Worm (Caenorhabditis elegans) whole organism, young adult: ENCODE measurements around the gene elpc-4.
A peak's percentile ranks its signal among the peaks of the same experiment; 100 is the strongest.

Experiments
- B0019.2 ChIP-seq: fragments of 200-800 bp; sonication (Bioruptor generic); conservative IDR thresholded peaks from 2 replicates; pipeline ENCODE4 v1.3.6; 2022; ENCODE audit warnings: missing genetic modification reagents, missing genetic modification characterization, missing compliant biosample characterization
- C17E4.6 ChIP-seq: fragments of 200-800 bp; sonication (Bioruptor generic); IDR thresholded peaks from 2 replicates; pipeline ENCODE4 v1.3.6; 2022; ENCODE audit warnings: missing genetic modification reagents, missing genetic modification characterization, missing compliant biosample characterization
- D2030.7 ChIP-seq: fragments of 200-800 bp; sonication (Bioruptor generic); IDR thresholded peaks from 2 replicates; pipeline ENCODE4 v1.3.6; 2022; ENCODE audit warnings: missing genetic modification reagents, missing genetic modification characterization, missing compliant biosample characterization
- F49E8.2 ChIP-seq: sonication (generic microtip); optimal IDR thresholded peaks from 3 replicates; lab custom pipeline; 2017; ENCODE audit warnings: missing genetic modification characterization, mild to moderate bottlenecking, missing compliant biosample characterization, antibody characterized with exemption, moderate library complexity; ENCODE audit not compliant: insufficient read depth
- Y56A3A.18 ChIP-seq: fragments of 200-800 bp; sonication (Bioruptor generic); IDR thresholded peaks from 2 replicates; pipeline ENCODE4 v1.3.6; 2022; ENCODE audit warnings: missing genetic modification reagents, missing genetic modification characterization, missing compliant biosample characterization
- Y67H2A.10 ChIP-seq: fragments of 200-800 bp; sonication (Bioruptor generic); conservative IDR thresholded peaks from 2 replicates; pipeline ENCODE4 v1.3.6; 2022; ENCODE audit warnings: missing genetic modification reagents, missing genetic modification characterization, missing compliant biosample characterization
- Y79H2A.3 ChIP-seq: fragments of 200-800 bp; sonication (Bioruptor generic); conservative IDR thresholded peaks from 2 replicates; pipeline ENCODE4 v1.3.6; 2022; ENCODE audit warnings: missing genetic modification reagents, missing genetic modification characterization, missing compliant biosample characterization
- ZK185.1 ChIP-seq: sonication (generic microtip); optimal IDR thresholded peaks from 2 replicates; lab custom pipeline; 2016; ENCODE audit warnings: mild to moderate bottlenecking, missing genetic modification characterization, missing compliant biosample characterization; ENCODE audit not compliant: poor library complexity, severe bottlenecking
- attf-5 ChIP-seq: fragments of 200-800 bp; sonication (Bioruptor generic); optimal IDR thresholded peaks from 2 replicates; lab custom pipeline; 2018; ENCODE audit warnings: mild to moderate bottlenecking, missing genetic modification characterization, missing compliant biosample characterization
- cebp-1 ChIP-seq, 2 experiments: fragments of 200-800 bp in 1 of 2; sonication (Bioruptor generic) in 1 of 2; sonication (generic microtip) in 1 of 2; IDR thresholded peaks in 1 of 2; optimal IDR thresholded peaks in 1 of 2; 2 replicates each; pipeline versions ENCODE4 v1.3.6 to Lab custom; 2017 to 2022; ENCODE audit warnings: missing compliant biosample characterization in 2 of 2, missing genetic modification characterization in 2 of 2, mild to moderate bottlenecking in 1 of 2, missing genetic modification reagents in 1 of 2, moderate library complexity in 1 of 2
- ceh-100 ChIP-seq: fragments of 200-800 bp; sonication (Bioruptor generic); IDR thresholded peaks from 2 replicates; pipeline ENCODE4 v1.3.6; 2022; ENCODE audit warnings: missing genetic modification reagents, missing genetic modification characterization, missing compliant biosample characterization
- ceh-91 ChIP-seq: fragments of 200-800 bp; sonication (Bioruptor generic); IDR thresholded peaks from 2 replicates; pipeline ENCODE4 v1.3.6; 2022; ENCODE audit warnings: missing genetic modification reagents, missing genetic modification characterization, missing compliant biosample characterization
- die-1 ChIP-seq: sonication (generic microtip); optimal IDR thresholded peaks from 2 replicates; lab custom pipeline; 2016; ENCODE audit warnings: missing genotype, mild to moderate bottlenecking, missing genetic modification characterization, missing compliant biosample characterization
- dox-1 ChIP-seq: fragments of 200-800 bp; sonication (Bioruptor generic); IDR thresholded peaks from 2 replicates; pipeline ENCODE4 v1.3.6; 2022; ENCODE audit warnings: missing genetic modification reagents, missing genetic modification characterization, missing compliant biosample characterization
- him-1 ChIP-seq: sonication (generic microtip); optimal IDR thresholded peaks from 2 replicates; lab custom pipeline; 2016; ENCODE audit warnings: missing genotype, missing genetic modification reagents, missing genetic modification characterization, missing compliant biosample characterization
- hmg-1.2 ChIP-seq: fragments of 200-800 bp; sonication (Bioruptor generic); IDR thresholded peaks from 2 replicates; pipeline ENCODE4 v1.3.6; 2022; ENCODE audit warnings: missing genetic modification reagents, missing genetic modification characterization, missing compliant biosample characterization
- lin-54 ChIP-seq: fragments of 200-800 bp; sonication (Bioruptor generic); optimal IDR thresholded peaks from 2 replicates; lab custom pipeline; 2018; ENCODE audit warnings: mild to moderate bottlenecking, missing genetic modification characterization, missing compliant biosample characterization
- lsl-1 ChIP-seq: fragments of 200-800 bp; sonication (Bioruptor generic); optimal IDR thresholded peaks from 2 replicates; lab custom pipeline; 2018; ENCODE audit warnings: mild to moderate bottlenecking, missing genetic modification characterization, moderate library complexity, missing compliant biosample characterization
- madf-10 ChIP-seq: sonication (generic microtip); optimal IDR thresholded peaks from 2 replicates; lab custom pipeline; 2016; ENCODE audit warnings: mild to moderate bottlenecking, missing genetic modification characterization, missing compliant biosample characterization
- madf-6 ChIP-seq: fragments of 200-800 bp; sonication (Bioruptor generic); IDR thresholded peaks from 2 replicates; pipeline ENCODE4 v1.3.6; 2022; ENCODE audit warnings: missing genetic modification reagents, missing genetic modification characterization, missing compliant biosample characterization
- mel-28 ChIP-seq: sonication (generic microtip); optimal IDR thresholded peaks from 2 replicates; lab custom pipeline; 2016; ENCODE audit warnings: borderline replicate concordance, mild to moderate bottlenecking, missing genetic modification characterization, missing compliant biosample characterization
- mxl-1 ChIP-seq: sonication (generic microtip); optimal IDR thresholded peaks from 2 replicates; lab custom pipeline; 2016; ENCODE audit warnings: missing genetic modification characterization, missing compliant biosample characterization
- nfyb-1 ChIP-seq: fragments of 200-800 bp; sonication (Bioruptor generic); IDR thresholded peaks from 2 replicates; pipeline ENCODE4 v1.3.6; 2022; ENCODE audit warnings: missing genetic modification reagents, missing genetic modification characterization, missing compliant biosample characterization
- nhr-80 ChIP-seq: sonication (generic microtip); optimal IDR thresholded peaks from 2 replicates; lab custom pipeline; 2016; ENCODE audit warnings: missing genetic modification characterization, missing compliant biosample characterization
- pbrm-1 ChIP-seq: fragments of 200-800 bp; sonication (Bioruptor generic); IDR thresholded peaks from 2 replicates; pipeline ENCODE4 v1.3.6; 2022; ENCODE audit warnings: missing genetic modification reagents, missing genetic modification characterization, missing compliant biosample characterization
- rec-8 ChIP-seq, 2 experiments: sonication (generic microtip); optimal IDR thresholded peaks; 2 replicates each; lab custom pipeline; 2016; ENCODE audit warnings: mild to moderate bottlenecking in 2 of 2, missing genetic modification characterization in 2 of 2, missing genetic modification reagents in 2 of 2, missing genotype in 2 of 2, missing biosample characterization in 1 of 2, missing compliant biosample characterization in 1 of 2, moderate library complexity in 1 of 2
- snpc-4 ChIP-seq, 5 experiments: fragments of 150-350 bp in 1 of 5; sonication (generic microtip) in 4 of 5; optimal IDR thresholded peaks; 2 replicates each; lab custom pipeline; 2014 to 2018; ENCODE audit warnings: missing genetic modification characterization in 5 of 5, missing biosample characterization in 3 of 5, antibody characterized with exemption in 2 of 5, mild to moderate bottlenecking in 2 of 5, missing compliant biosample characterization in 2 of 5, missing genotype in 2 of 5, moderate library complexity in 2 of 5, missing genetic modification reagents in 1 of 5
- zfh-2 ChIP-seq: fragments of 200-800 bp; sonication (Bioruptor generic); conservative IDR thresholded peaks from 2 replicates; pipeline ENCODE4 v1.3.6; 2022; ENCODE audit warnings: missing genetic modification reagents, missing genetic modification characterization, missing compliant biosample characterization
- ztf-26 ChIP-seq: sonication (generic microtip); optimal IDR thresholded peaks from 2 replicates; lab custom pipeline; 2017; ENCODE audit warnings: missing genetic modification characterization, missing compliant biosample characterization
- ztf-6 ChIP-seq: fragments of 200-800 bp; sonication (Bioruptor generic); IDR thresholded peaks from 2 replicates; pipeline ENCODE4 v1.3.6; 2022; ENCODE audit warnings: missing genetic modification reagents, missing genetic modification characterization, missing compliant biosample characterization

Gene elpc-4

DNA sequence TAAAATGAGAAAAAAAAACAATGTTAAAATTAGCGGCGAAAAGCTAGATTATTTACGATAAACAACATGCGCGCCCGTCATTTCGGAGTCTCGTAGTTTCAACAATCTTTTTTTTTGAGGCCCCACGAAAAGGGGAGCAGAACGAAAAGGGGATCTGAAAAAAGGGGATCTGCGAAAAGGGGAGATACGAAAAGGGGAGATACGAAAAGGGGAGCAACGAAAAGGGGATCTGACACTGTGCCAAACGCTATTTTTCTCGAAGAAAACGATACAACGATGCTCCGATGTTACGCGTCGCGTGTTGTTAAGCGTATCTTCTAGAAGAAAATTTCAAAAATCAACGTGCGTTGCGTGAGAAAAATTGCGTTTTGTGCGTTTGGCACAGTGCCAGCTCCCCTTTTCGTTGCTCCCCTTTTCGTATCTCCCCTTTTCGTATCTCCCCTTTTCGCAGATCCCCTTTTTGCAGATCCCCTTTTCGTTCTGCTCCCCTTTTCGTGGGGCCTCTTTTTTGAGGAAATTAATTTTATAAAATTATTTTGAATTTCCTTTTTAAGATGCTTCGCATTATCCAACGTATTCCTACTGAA is 975 bp upstream of the elpc-4 start, which contains the start of gene C26B2.7 (continued):
- peak; percentile 53 for TF ChIP-seq F49E8.2 (tag; lab: Kevin White, UChicago)
- TF ChIP-seq D2030.7 (GFP tag; lab: Robert Waterston, UW), result peak; percentile 94
- peak; percentile 54 for TF ChIP-seq die-1
- peak; percentile 44; the same call in 1 of the 2 replicates for TF ChIP-seq ztf-6 (GFP tag; lab: Robert Waterston, UW)
- peak; percentile 80 for TF ChIP-seq B0019.2
- peak; percentile 99 for TF ChIP-seq ceh-100 (GFP tag; lab: Robert Waterston, UW)
- TF ChIP-seq attf-5 (GFP tag; lab: Kevin White, UChicago), result peak; percentile 78
- TF ChIP-seq ceh-91, result peak; percentile 49
- TF ChIP-seq Y56A3A.18 (GFP tag; lab: Robert Waterston, UW), result peak; percentile 57; the same call in 1 of the 2 replicates
- TF ChIP-seq ZK185.1 (tag; lab: Kevin White, UChicago), result peak; percentile 78
- TF ChIP-seq nfyb-1 (GFP tag; lab: Robert Waterston, UW), result peak; percentile 67; the same call in 1 of the 2 replicates
- TF ChIP-seq him-1 (tag; lab: Kevin White, UChicago), result peak; percentile 8
- peak; percentile 82 for TF ChIP-seq C17E4.6 (GFP tag; lab: Robert Waterston, UW)
- TF ChIP-seq nhr-80 (tag; lab: Kevin White, UChicago), result peak; percentile 26
- TF ChIP-seq lin-54 (GFP tag; lab: Kevin White, UChicago), result peak; percentile 69
- peak; percentile 84 for TF ChIP-seq madf-10 (tag; lab: Kevin White, UChicago)
- TF ChIP-seq Y79H2A.3 (GFP tag; lab: Robert Waterston, UW), result 0 out of 2 replicates have a peak, but pooled peaks have one; percentile 61
- peak in 1 of 2 experiments; percentile 34 for TF ChIP-seq rec-8 (tag; optimal IDR thresholded peaks at IDR 0.05; lab: Kevin White, UChicago)
- peak; percentile 66 for TF ChIP-seq madf-6 (GFP tag; lab: Robert Waterston, UW)
- peak; percentile 68 for TF ChIP-seq Y67H2A.10 (GFP tag; lab: Robert Waterston, UW)
- TF ChIP-seq pbrm-1 (GFP tag; lab: Robert Waterston, UW), result peak; percentile 62; the same call in 1 of the 2 replicates
- TF ChIP-seq ztf-26 (tag; lab: Kevin White, UChicago), result peak; percentile 18
- peak; percentile 39; the same call in 1 of the 2 replicates for TF ChIP-seq zfh-2

DNA sequence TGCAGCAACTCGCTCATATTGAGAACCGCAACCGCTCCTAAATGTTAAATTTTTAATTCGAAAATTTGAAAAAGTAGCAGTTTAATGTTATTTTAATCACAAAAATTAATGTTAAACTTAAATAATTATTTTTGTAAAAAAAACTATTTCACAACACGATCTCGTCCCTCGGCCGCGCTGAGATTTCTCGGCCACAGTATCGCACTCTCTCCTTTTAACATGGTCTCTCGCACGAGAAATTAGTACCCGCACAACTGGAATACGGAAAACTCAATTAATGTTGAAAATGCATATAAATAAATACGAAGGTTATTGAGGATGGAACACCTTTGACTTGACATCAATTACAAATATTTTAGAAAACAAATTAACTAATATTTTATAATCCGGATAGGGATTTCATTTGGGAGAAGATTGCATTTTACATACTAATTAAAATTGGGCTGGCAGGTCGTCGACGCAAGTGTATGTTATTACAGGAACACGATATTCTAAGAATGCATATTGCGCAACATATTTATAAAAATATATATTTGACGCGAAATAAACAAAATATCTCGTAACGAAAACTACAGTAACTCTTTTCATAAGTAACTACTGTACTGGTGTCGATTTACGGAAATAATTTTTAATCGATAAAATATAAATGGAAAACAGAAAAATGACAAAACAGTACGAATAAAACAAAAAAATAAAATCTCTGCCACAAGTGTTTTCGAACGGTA is 3.1 kb downstream of the elpc-4 start, which contains the start of gene dnc-4:
Gene dnc-4 (minus strand): TSS at position 37 of the 725 bp plus-strand sequence.
- TF ChIP-seq hmg-1.2 (GFP tag; lab: Robert Waterston, UW), result peak; percentile 82
- no peak for TF ChIP-seq snpc-4 (GFP tag; optimal IDR thresholded peaks at IDR 0.05; lab: Kevin White, UChicago)
- TF ChIP-seq snpc-4 (tag; optimal IDR thresholded peaks at IDR 0.05; lab: Kevin White, UChicago), result peak in 1 of 4 experiments; percentile 6
- TF ChIP-seq cebp-1 (GFP tag; IDR thresholded peaks at IDR 0.05; lab: Robert Waterston, UW), result peak; percentile 48; the same call in 1 of the 2 replicates
- peak; percentile 87 for TF ChIP-seq cebp-1 (tag; optimal IDR thresholded peaks at IDR 0.05; lab: Kevin White, UChicago)
- no peak for TF ChIP-seq mel-28
- TF ChIP-seq lsl-1 (GFP tag; lab: Kevin White, UChicago), result peak; percentile 62
- peak; percentile 43; the same call in 1 of the 2 replicates for TF ChIP-seq dox-1
- 0 out of 2 replicates have a peak, but pooled peaks have one; percentile 15 for TF ChIP-seq D2030.7 (GFP tag; lab: Robert Waterston, UW)
- no peak for TF ChIP-seq mxl-1 (tag; lab: Kevin White, UChicago)
- TF ChIP-seq, all 124 proteins: peak for 6
